Fruit fly (Drosophila melanogaster) whole organism, adult: ENCODE results near the gene Doc1.

Source experiments
- CG11617 ChIP-seq: fragments of 200-800 bp; sonication (Bioruptor generic); optimal IDR thresholded peaks from 2 replicates; lab custom pipeline; 2017; ENCODE audit warnings: mild to moderate bottlenecking, missing biosample characterization, missing genetic modification reagents, missing genetic modification characterization
- CG12768 ChIP-seq: fragments of 200-800 bp; sonication (Bioruptor generic); optimal IDR thresholded peaks from 2 replicates; lab custom pipeline; 2017; ENCODE audit warnings: missing biosample characterization, missing genetic modification characterization, mild to moderate bottlenecking, moderate library complexity, missing genetic modification reagents
- CG14711 ChIP-seq: fragments of 200-800 bp; sonication (Bioruptor generic); optimal IDR thresholded peaks from 2 replicates; lab custom pipeline; 2018; ENCODE audit warnings: missing biosample characterization, mild to moderate bottlenecking, missing genetic modification characterization, moderate library complexity
- CG1620 ChIP-seq: fragments of 200-800 bp; sonication (Bioruptor generic); optimal IDR thresholded peaks from 2 replicates; lab custom pipeline; 2016; ENCODE audit warnings: missing biosample characterization, missing genetic modification characterization
- CG33017 ChIP-seq: fragments of 200-800 bp; sonication (Bioruptor generic); optimal IDR thresholded peaks from 2 replicates; lab custom pipeline; 2018; ENCODE audit warnings: missing biosample characterization, mild to moderate bottlenecking, missing genetic modification characterization, moderate library complexity
- CG5204 ChIP-seq: fragments of 200-800 bp; sonication (Bioruptor generic); optimal IDR thresholded peaks from 2 replicates; lab custom pipeline; 2016; ENCODE audit warnings: missing biosample characterization, missing genetic modification characterization
- CG7045 ChIP-seq: fragments of 200-800 bp; sonication (Bioruptor generic); optimal IDR thresholded peaks from 2 replicates; lab custom pipeline; 2017; ENCODE audit warnings: missing biosample characterization, mild to moderate bottlenecking, missing genetic modification characterization
- CG7101 ChIP-seq: fragments of 200-800 bp; sonication (Bioruptor generic); optimal IDR thresholded peaks from 2 replicates; lab custom pipeline; 2018; ENCODE audit warnings: missing biosample characterization, mild to moderate bottlenecking, missing genetic modification characterization, moderate library complexity
- Clk ChIP-seq: fragments of 200-800 bp; sonication (Bioruptor generic); optimal IDR thresholded peaks from 2 replicates; lab custom pipeline; 2017; ENCODE audit warnings: missing biosample characterization, missing genetic modification characterization
- Crg-1 ChIP-seq: fragments of 200-800 bp; sonication (Bioruptor generic); optimal IDR thresholded peaks from 2 replicates; lab custom pipeline; 2016; ENCODE audit warnings: missing biosample characterization, missing genetic modification characterization
- Hr96 ChIP-seq: fragments of 200-800 bp; sonication (Bioruptor generic); optimal IDR thresholded peaks from 2 replicates; lab custom pipeline; 2016; ENCODE audit warnings: missing biosample characterization, missing genetic modification characterization
- Mnt ChIP-seq: fragments of 200-800 bp; sonication (Bioruptor generic); optimal IDR thresholded peaks from 2 replicates; lab custom pipeline; 2016; ENCODE audit warnings: missing biosample characterization, mild to moderate bottlenecking, missing genetic modification characterization
- bab1 ChIP-seq: fragments of 200-800 bp; sonication (Bioruptor generic); optimal IDR thresholded peaks from 3 replicates; lab custom pipeline; 2019; ENCODE audit warnings: missing biosample characterization, mild to moderate bottlenecking, missing genetic modification characterization, moderate library complexity
- cic ChIP-seq: fragments of 200-800 bp; sonication (Bioruptor generic); optimal IDR thresholded peaks from 2 replicates; lab custom pipeline; 2017; ENCODE audit warnings: missing biosample characterization, mild to moderate bottlenecking, missing genetic modification characterization, moderate library complexity
- cnc ChIP-seq, 2 experiments: fragments of >200 bp; optimal IDR thresholded peaks; 2 replicates each; lab custom pipeline; 2017
- kay ChIP-seq: fragments of 200-800 bp; sonication (Bioruptor generic); peaks from one replicate; lab custom pipeline; 2016; ENCODE audit warnings: missing biosample characterization, missing genetic modification characterization, borderline replicate concordance
- ovo ChIP-seq: fragments of 200-800 bp; sonication (Bioruptor generic); optimal IDR thresholded peaks from 2 replicates; lab custom pipeline; 2016; ENCODE audit warnings: missing biosample characterization, missing genetic modification characterization
- pad ChIP-seq: fragments of 200-800 bp; sonication (Bioruptor generic); optimal IDR thresholded peaks from 3 replicates; lab custom pipeline; 2017; ENCODE audit warnings: missing biosample characterization, missing genetic modification characterization, mild to moderate bottlenecking, moderate library complexity, missing genetic modification reagents
- tj ChIP-seq: fragments of 200-800 bp; sonication (Bioruptor generic); optimal IDR thresholded peaks from 3 replicates; lab custom pipeline; 2017; ENCODE audit warnings: missing biosample characterization, mild to moderate bottlenecking, missing genetic modification characterization, moderate library complexity
- toe ChIP-seq: fragments of 200-800 bp; sonication (Bioruptor generic); optimal IDR thresholded peaks from 2 replicates; lab custom pipeline; 2016; ENCODE audit warnings: missing biosample characterization, missing genetic modification characterization

The Doc1 gene

DNA sequence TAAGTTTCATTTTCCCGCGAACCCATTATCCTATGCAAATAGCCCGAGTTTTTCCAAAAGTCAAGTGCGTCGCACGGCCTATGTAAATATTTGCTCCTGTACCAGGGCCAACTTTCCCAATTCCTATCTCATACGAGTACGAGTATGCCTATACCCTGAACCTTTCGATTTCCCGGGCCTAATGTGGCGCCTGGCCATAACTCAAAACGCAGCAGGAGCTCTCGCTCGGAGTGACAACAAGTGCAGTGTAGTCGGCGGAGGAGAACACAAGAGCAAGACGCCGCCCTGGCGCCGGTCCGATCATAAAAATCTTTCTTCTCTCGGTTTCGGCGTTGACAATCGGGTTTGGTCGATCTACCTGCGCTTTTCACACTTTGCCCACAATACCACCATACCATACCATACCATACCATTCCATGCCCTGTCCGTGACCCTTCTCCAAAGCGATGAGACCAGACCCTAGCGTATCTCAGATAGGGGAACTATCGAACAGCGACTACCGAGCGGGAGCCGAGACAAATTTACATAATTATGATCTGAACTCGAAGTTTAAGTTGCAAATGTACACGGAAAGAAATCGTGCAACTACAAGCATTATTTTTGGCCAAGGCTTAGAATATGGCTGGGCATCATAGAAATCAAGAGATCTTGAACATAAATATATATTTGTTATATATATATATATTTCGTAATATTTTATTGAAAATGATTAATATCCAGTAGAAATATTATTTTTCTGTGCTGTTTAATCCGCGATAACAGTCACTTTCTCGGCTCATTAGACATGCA is 1.2 kb downstream of the Doc1 start:
- TF ChIP-seq CG7101 (tag; lab: Kevin White, UChicago): no peak
- no peak for TF ChIP-seq pad (GFP tag; lab: Kevin White, UChicago)
- TF ChIP-seq ovo (GFP tag; lab: Kevin White, UChicago): no peak
- TF ChIP-seq CG14711 (tag; lab: Kevin White, UChicago): no peak
- TF ChIP-seq CG33017: no peak

DNA sequence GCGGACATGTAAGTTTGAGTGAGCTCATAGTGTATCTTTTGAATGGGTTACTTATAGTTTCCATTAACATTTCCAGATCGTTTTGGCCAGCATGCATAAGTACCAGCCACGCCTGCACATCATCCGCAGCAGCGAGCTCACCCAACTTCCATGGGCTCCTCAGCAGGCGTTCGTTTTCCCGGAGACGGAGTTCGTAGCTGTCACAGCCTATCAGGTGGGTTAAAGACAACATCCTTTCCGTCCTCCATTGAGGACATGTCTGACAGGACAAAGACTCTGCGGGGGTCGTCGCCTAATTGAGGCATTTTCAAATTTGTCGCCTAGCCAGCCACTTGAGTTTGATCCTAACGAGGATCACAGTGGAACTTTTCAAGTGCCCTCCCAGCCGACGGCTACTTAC is 2.5 kb downstream of the Doc1 start:
- TF ChIP-seq Clk (GFP tag; lab: Kevin White, UChicago): no peak
- TF ChIP-seq CG7101 (tag; lab: Kevin White, UChicago): no peak
- no peak for TF ChIP-seq CG11617 (GFP tag; lab: Kevin White, UChicago)
- no peak for TF ChIP-seq CG14711 (tag; lab: Kevin White, UChicago)
- TF ChIP-seq toe (GFP tag; lab: Kevin White, UChicago): no peak
- TF ChIP-seq ovo (GFP tag; lab: Kevin White, UChicago): no peak
- no peak for TF ChIP-seq kay (GFP tag; lab: Kevin White, UChicago)
- TF ChIP-seq tj (GFP tag; lab: Kevin White, UChicago): no peak
- TF ChIP-seq cic (GFP tag; lab: Kevin White, UChicago): no peak
- TF ChIP-seq Crg-1: no peak
- TF ChIP-seq CG5204 (GFP tag; lab: Kevin White, UChicago): no peak
- no peak for TF ChIP-seq CG33017
- TF ChIP-seq CG1620: no peak
- TF ChIP-seq bab1: no peak
- no peak for TF ChIP-seq CG12768 (GFP tag; lab: Kevin White, UChicago)

DNA sequence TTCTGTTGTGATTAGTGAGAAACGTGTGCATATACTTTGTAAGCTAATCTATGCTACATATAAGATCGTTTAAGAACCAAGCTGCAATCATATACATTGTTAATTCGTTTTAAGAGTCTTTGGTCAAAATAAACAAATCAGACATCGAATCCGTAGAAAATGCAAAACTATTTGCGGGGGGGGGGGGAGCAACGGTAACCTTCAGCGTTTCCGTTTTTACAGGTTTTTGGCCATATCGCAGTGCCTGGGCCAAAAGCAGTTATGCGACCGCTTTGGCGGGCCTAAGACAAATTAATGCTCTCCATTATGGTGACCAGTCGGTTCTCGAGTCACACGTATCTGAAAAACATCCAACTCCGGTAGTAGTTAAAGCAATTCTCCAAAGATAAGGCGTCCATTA is 3.7 kb downstream of the Doc1 start:
- no peak for TF ChIP-seq toe (GFP tag; lab: Kevin White, UChicago)
- TF ChIP-seq cic (GFP tag; lab: Kevin White, UChicago): no peak
- no peak for TF ChIP-seq CG14711 (tag; lab: Kevin White, UChicago)
- no peak for TF ChIP-seq kay (GFP tag; lab: Kevin White, UChicago)
- no peak for TF ChIP-seq tj (GFP tag; lab: Kevin White, UChicago)
- no peak for TF ChIP-seq Hr96 (GFP tag; lab: Kevin White, UChicago)
- no peak for TF ChIP-seq bab1

DNA sequence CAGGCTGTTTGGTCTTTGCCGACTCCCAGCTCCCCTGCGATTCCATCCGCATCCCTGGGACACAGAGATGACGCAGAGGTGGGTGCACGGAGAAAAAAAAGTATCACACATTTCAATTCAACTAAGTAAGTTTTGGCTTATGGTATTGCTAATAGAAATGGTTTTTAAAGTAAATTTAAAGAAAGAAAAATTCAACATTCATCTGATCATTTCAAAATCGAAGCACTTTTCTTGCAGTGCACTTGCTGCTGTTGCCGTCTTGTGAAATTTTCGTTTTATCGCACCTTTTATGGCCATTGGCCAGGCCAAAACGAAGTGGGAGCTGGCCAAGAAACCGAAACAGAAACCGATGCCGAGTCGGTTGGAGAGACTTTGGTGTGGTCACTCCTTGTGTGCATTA is 4.1 kb downstream of the Doc1 start:
- TF ChIP-seq CG1620 (no peak), Crg-1 (no peak), CG11617 (GFP tag; lab: Kevin White, UChicago) (no peak), toe (GFP tag; lab: Kevin White, UChicago) (no peak), pad (GFP tag; lab: Kevin White, UChicago) (no peak), CG7101 (tag; lab: Kevin White, UChicago) (no peak), kay (GFP tag; lab: Kevin White, UChicago) (no peak), bab1 (no peak), Mnt (GFP tag; lab: Kevin White, UChicago) (no peak), Hr96 (GFP tag; lab: Kevin White, UChicago) (no peak), CG5204 (GFP tag; lab: Kevin White, UChicago) (no peak), CG14711 (tag; lab: Kevin White, UChicago) (no peak), CG7045 (GFP tag; lab: Kevin White, UChicago) (no peak), CG33017 (no peak), Clk (GFP tag; lab: Kevin White, UChicago) (no peak), CG12768 (GFP tag; lab: Kevin White, UChicago) (no peak)

DNA sequence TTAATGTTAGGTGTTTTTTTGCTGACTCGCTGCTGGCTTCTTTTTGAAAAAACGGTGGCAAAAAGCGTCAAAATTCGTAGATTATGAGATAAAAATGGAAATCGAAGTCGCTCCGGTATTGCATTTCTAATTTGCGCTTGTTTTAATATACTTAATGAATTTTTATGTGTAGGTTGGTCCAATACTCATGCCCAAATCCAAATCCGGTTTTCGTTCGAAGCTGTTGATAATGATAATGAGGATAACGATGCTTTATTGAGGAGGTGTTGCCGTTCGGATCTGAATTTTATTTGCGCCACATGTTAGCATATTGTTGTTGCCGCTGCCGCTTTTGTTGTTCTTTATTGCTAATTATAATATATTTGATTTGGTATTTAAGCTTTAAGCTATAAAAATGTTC is 5.1 kb downstream of the Doc1 start:
- TF ChIP-seq CG1620 (no peak), CG33017 (no peak), CG12768 (GFP tag; lab: Kevin White, UChicago) (no peak), Hr96 (GFP tag; lab: Kevin White, UChicago) (no peak), CG7045 (GFP tag; lab: Kevin White, UChicago) (no peak), kay (GFP tag; lab: Kevin White, UChicago) (no peak), CG7101 (tag; lab: Kevin White, UChicago) (no peak), toe (GFP tag; lab: Kevin White, UChicago) (no peak), cic (GFP tag; lab: Kevin White, UChicago) (no peak), CG14711 (tag; lab: Kevin White, UChicago) (no peak), tj (GFP tag; lab: Kevin White, UChicago) (no peak), pad (GFP tag; lab: Kevin White, UChicago) (no peak), Crg-1 (no peak), ovo (GFP tag; lab: Kevin White, UChicago) (no peak), cnc (optimal IDR thresholded peaks at IDR 0.05; lab: Kevin White, UChicago) (no peak), Clk (GFP tag; lab: Kevin White, UChicago) (no peak), CG5204 (GFP tag; lab: Kevin White, UChicago) (no peak), CG11617 (GFP tag; lab: Kevin White, UChicago) (no peak), bab1 (no peak)

DNA sequence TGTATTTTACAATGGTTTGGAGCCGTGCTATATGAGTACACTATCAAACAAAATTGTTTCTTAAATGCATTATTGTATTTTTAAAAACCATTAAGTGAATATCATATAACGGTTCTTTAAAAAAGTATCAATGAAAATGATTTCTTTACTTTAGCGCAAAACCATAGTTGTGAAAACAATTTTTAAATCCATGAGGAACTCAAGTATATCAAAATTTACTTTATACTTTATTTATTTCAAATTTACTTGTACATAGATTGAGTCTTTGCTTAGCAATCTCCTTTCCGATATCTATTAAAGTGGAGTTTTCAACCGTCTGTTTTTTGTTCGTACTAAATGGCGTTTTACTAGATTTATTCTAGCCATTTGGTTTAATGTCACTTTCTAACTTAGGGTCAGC is 5.9 kb downstream of the Doc1 start, which contains the start of gene Argk2:
Gene Argk2, plus strand, starts transcription at position 378 of the 400 bp plus-strand sequence.
- TF ChIP-seq Hr96 (GFP tag; lab: Kevin White, UChicago) (no peak), CG33017 (no peak), CG5204 (GFP tag; lab: Kevin White, UChicago) (no peak), CG11617 (GFP tag; lab: Kevin White, UChicago) (no peak), cic (GFP tag; lab: Kevin White, UChicago) (no peak), pad (GFP tag; lab: Kevin White, UChicago) (no peak), cnc (optimal IDR thresholded peaks at IDR 0.05; lab: Kevin White, UChicago) (no peak)
